Worm (Caenorhabditis elegans) whole organism, young adult: Measurements from ENCODE around the gene ubc-6.

Experiments used
- F33H1.4 ChIP-seq: fragments of 200-800 bp; sonication (Bioruptor generic); IDR thresholded peaks from 2 replicates; pipeline ENCODE4 v1.3.6; 2022; ENCODE audit warnings: missing genetic modification reagents, missing genetic modification characterization, missing compliant biosample characterization
- F57C9.4 ChIP-seq: sonication (generic microtip); optimal IDR thresholded peaks from 2 replicates; lab custom pipeline; 2017; ENCODE audit warnings: mild to moderate bottlenecking, missing genetic modification characterization, missing compliant biosample characterization
- atf-7 ChIP-seq: sonication (generic microtip); optimal IDR thresholded peaks from 2 replicates; lab custom pipeline; 2017; ENCODE audit warnings: mild to moderate bottlenecking, missing genetic modification characterization, missing compliant biosample characterization
- die-1 ChIP-seq: sonication (generic microtip); optimal IDR thresholded peaks from 2 replicates; lab custom pipeline; 2016; ENCODE audit warnings: missing genotype, mild to moderate bottlenecking, missing genetic modification characterization, missing compliant biosample characterization
- egl-18 ChIP-seq: fragments of 200-800 bp; sonication (Bioruptor generic); IDR thresholded peaks from 2 replicates; pipeline ENCODE4 v1.3.6; 2022; ENCODE audit warnings: missing genetic modification reagents, missing genetic modification characterization, missing compliant biosample characterization
- lin-35 ChIP-seq, 3 experiments: fragments of 150-350 bp in 2 of 3; sonication (generic microtip) in 1 of 3; optimal IDR thresholded peaks; 2 replicates each; lab custom pipeline; 2014 to 2018; ENCODE audit warnings: missing biosample characterization in 3 of 3, missing genetic modification characterization in 3 of 3, missing genetic modification reagents in 3 of 3
- mel-28 ChIP-seq: sonication (generic microtip); optimal IDR thresholded peaks from 2 replicates; lab custom pipeline; 2016; ENCODE audit warnings: borderline replicate concordance, mild to moderate bottlenecking, missing genetic modification characterization, missing compliant biosample characterization
- nfya-1 ChIP-seq: sonication (generic microtip); optimal IDR thresholded peaks from 2 replicates; lab custom pipeline; 2017; ENCODE audit warnings: antibody characterized with exemption, missing compliant biosample characterization, missing genetic modification characterization, borderline replicate concordance; ENCODE audit not compliant: insufficient read depth
- pha-4 ChIP-seq: fragments of 150-350 bp; sonication (generic microtip); optimal IDR thresholded peaks from 2 replicates; lab custom pipeline; 2014; ENCODE audit warnings: missing biosample characterization, missing genetic modification reagents, missing genetic modification characterization
- rcor-1 ChIP-seq: fragments of 200-800 bp; sonication (Bioruptor generic); IDR thresholded peaks from 2 replicates; pipeline ENCODE4 v1.3.6; 2022; ENCODE audit warnings: missing genetic modification reagents, missing genetic modification characterization, missing compliant biosample characterization
- snpc-4 ChIP-seq, 5 experiments: fragments of 150-350 bp in 1 of 5; sonication (generic microtip) in 4 of 5; optimal IDR thresholded peaks; 2 replicates each; lab custom pipeline; 2014 to 2018; ENCODE audit warnings: missing genetic modification characterization in 5 of 5, missing biosample characterization in 3 of 5, antibody characterized with exemption in 2 of 5, mild to moderate bottlenecking in 2 of 5, missing compliant biosample characterization in 2 of 5, missing genotype in 2 of 5, moderate library complexity in 2 of 5, missing genetic modification reagents in 1 of 5
- unc-62 ChIP-seq: fragments of 150-350 bp; optimal IDR thresholded peaks from 2 replicates; lab custom pipeline; 2014; ENCODE audit warnings: missing biosample characterization, missing genetic modification reagents, missing genetic modification characterization
- zim-3 ChIP-seq: sonication (generic microtip); optimal IDR thresholded peaks from 2 replicates; lab custom pipeline; 2017; ENCODE audit warnings: mild to moderate bottlenecking, missing genetic modification characterization, moderate library complexity, missing compliant biosample characterization
- ztf-22 ChIP-seq: fragments of 200-800 bp; sonication (Bioruptor generic); optimal IDR thresholded peaks from 2 replicates; lab custom pipeline; 2018; ENCODE audit warnings: mild to moderate bottlenecking, missing genetic modification characterization, moderate library complexity, missing compliant biosample characterization

ce11 chrII:7505005-7505404 lies 26.0 kb downstream of the ubc-6 start, which contains the start of gene C28F5.1:
- TF ChIP-seq F57C9.4 (tag; lab: Kevin White, UChicago) (no peak), egl-18 (GFP tag; lab: Robert Waterston, UW) (no peak), nfya-1 (tag; lab: Kevin White, UChicago) (no peak), lin-35 (GFP tag; optimal IDR thresholded peaks at IDR 0.05; lab: Kevin White, UChicago) (no peak), snpc-4 (GFP tag; optimal IDR thresholded peaks at IDR 0.05; lab: Kevin White, UChicago) (no peak), snpc-4 (tag; optimal IDR thresholded peaks at IDR 0.05; lab: Kevin White, UChicago) (no peak), ztf-22 (GFP tag; lab: Kevin White, UChicago) (no peak), die-1 (tag; lab: Kevin White, UChicago) (no peak), atf-7 (no peak), pha-4 (tag; lab: Kevin White, UChicago) (no peak), zim-3 (tag; lab: Kevin White, UChicago) (no peak), rcor-1 (GFP tag; lab: Robert Waterston, UW) (no peak), unc-62 (GFP tag; lab: Kevin White, UChicago) (no peak), mel-28 (no peak), F33H1.4 (GFP tag; lab: Robert Waterston, UW) (no peak)
